Worm (Caenorhabditis elegans): Measurements from ENCODE around the gene wrt-2.

Gene wrt-2

ce11 chrX:3116033-3116876 lies 22.1 kb upstream of the wrt-2 start, which contains the start of gene mai-1 (continued):
- no peak for TF ChIP-seq lin-29 (GFP tag; IDR thresholded peaks at IDR 0.05)
- no peak; the same call in none of the 2 replicates for TF ChIP-seq dmd-6 (GFP tag; IDR thresholded peaks at IDR 0.05)
- TF ChIP-seq T26A8.4 (GFP tag; IDR thresholded peaks at IDR 0.05): no peak
- no peak for TF ChIP-seq cey-2 (tag; optimal IDR thresholded peaks at IDR 0.05; ENCODE audit: borderline replicate concordance, insufficient read depth)
- TF ChIP-seq daf-16 (GFP tag; optimal IDR thresholded peaks at IDR 0.05): peak in 1 of 2 experiments; percentile 0
- TF ChIP-seq daf-16 (tag; optimal IDR thresholded peaks at IDR 0.05): peak; percentile 79
- TF ChIP-seq rbr-2 (tag; optimal IDR thresholded peaks at IDR 0.05): peak; percentile 59
- TF ChIP-seq fkh-10 (GFP tag; optimal IDR thresholded peaks at IDR 0.05): peak; percentile 42
- TF ChIP-seq ZK337.2 (GFP tag; IDR thresholded peaks at IDR 0.05): no peak
- TF ChIP-seq arid-1 (GFP tag; conservative IDR thresholded peaks at IDR 0.05): peak; percentile 73
- peak; percentile 78 for TF ChIP-seq ctbp-1 (GFP tag; IDR thresholded peaks at IDR 0.05)
- no peak for TF ChIP-seq nhr-102 (tag; optimal IDR thresholded peaks at IDR 0.05)
- no peak for TF ChIP-seq ceh-44 (GFP tag; IDR thresholded peaks at IDR 0.05)
- peak; percentile 5 for TF ChIP-seq nhr-11 (tag; optimal IDR thresholded peaks at IDR 0.05)
- peak; percentile 4 for TF ChIP-seq hlh-11 (tag; optimal IDR thresholded peaks at IDR 0.05)
- no peak for TF ChIP-seq lin-13 (GFP tag; optimal IDR thresholded peaks at IDR 0.05)
- no peak for TF ChIP-seq skn-1 (tag; optimal IDR thresholded peaks at IDR 0.05)
- TF ChIP-seq mes-2 (tag; optimal IDR thresholded peaks at IDR 0.05; ENCODE audit: poor library complexity, severe bottlenecking): no peak
- no peak for TF ChIP-seq daf-12 (tag; optimal IDR thresholded peaks at IDR 0.05)
- TF ChIP-seq unc-62 (GFP tag; optimal IDR thresholded peaks at IDR 0.05 in 1 of 2): peak in 1 of 2 experiments; percentile 79
- TF ChIP-seq unc-62 (tag; optimal IDR thresholded peaks at IDR 0.05): no peak
- TF ChIP-seq aha-1 (tag): peak; percentile 100
- 0 out of 2 replicates have a peak, but pooled peaks have one; percentile 40 for TF ChIP-seq Y75B8A.6 (GFP tag; IDR thresholded peaks at IDR 0.05)
- peak; percentile 89 for TF ChIP-seq set-16 (GFP tag; IDR thresholded peaks at IDR 0.05)
- peak in 1 of 2 experiments; percentile 10 for TF ChIP-seq mdl-1 (tag; optimal IDR thresholded peaks at IDR 0.05)
- 0 out of 2 replicates have a peak, but pooled peaks have one; percentile 36 for TF ChIP-seq daf-19 (GFP tag; conservative IDR thresholded peaks at IDR 0.05)
- no peak for TF ChIP-seq fos-1 (tag; optimal IDR thresholded peaks at IDR 0.05)
- TF ChIP-seq daf-8 (GFP tag; IDR thresholded peaks at IDR 0.05): no peak
- peak; percentile 27 for TF ChIP-seq F37D6.2 (tag; optimal IDR thresholded peaks at IDR 0.05)
- TF ChIP-seq madf-5 (GFP tag; IDR thresholded peaks at IDR 0.05): 0 out of 4 replicates have a peak, but pooled peaks of 1 of the 2 experiments have one; percentile 2
- no peak for TF ChIP-seq zag-1 (tag; optimal IDR thresholded peaks at IDR 0.05)
- no peak for TF ChIP-seq F44E2.7 (GFP tag; IDR thresholded peaks at IDR 0.05)
- TF ChIP-seq Y5F2A.4 (GFP tag; optimal IDR thresholded peaks at IDR 0.05): no peak
- TF ChIP-seq ama-1 (optimal IDR thresholded peaks at IDR 0.05): peak; percentile 62
- TF ChIP-seq tag-97 (GFP tag; IDR thresholded peaks at IDR 0.05): no peak
- no peak for TF ChIP-seq gei-8 (GFP tag; optimal IDR thresholded peaks at IDR 0.05)
- TF ChIP-seq F26F4.8 (GFP tag; conservative IDR thresholded peaks at IDR 0.05): no peak
- no peak for TF ChIP-seq duxl-1 (tag; optimal IDR thresholded peaks at IDR 0.05; ENCODE audit: poor library complexity)
- TF ChIP-seq nhr-77 (tag; optimal IDR thresholded peaks at IDR 0.05): no peak
- TF ChIP-seq nhr-48 (tag; optimal IDR thresholded peaks at IDR 0.05): peak; percentile 47
- no peak for TF ChIP-seq nhr-111 (GFP tag; optimal IDR thresholded peaks at IDR 0.05)
- TF ChIP-seq nhr-10 (tag; optimal IDR thresholded peaks at IDR 0.05): peak; percentile 28
- TF ChIP-seq spr-3 (GFP tag; optimal IDR thresholded peaks at IDR 0.05): peak; percentile 37
- peak; percentile 7; the same call in 1 of the 2 replicates for TF ChIP-seq mdt-29 (GFP tag; IDR thresholded peaks at IDR 0.05)
- peak; percentile 81 for TF ChIP-seq egl-43 (GFP tag; IDR thresholded peaks at IDR 0.05)
- no peak for TF ChIP-seq ceh-82 (tag; optimal IDR thresholded peaks at IDR 0.05)

Measured in whole organism, L4 larva.